Worm (Caenorhabditis elegans): ENCODE measurements around the gene F42A6.5.

- TF ChIP-seq ama-1 (optimal IDR thresholded peaks at IDR 0.05) = no peak
- no peak for TF ChIP-seq tbx-37 (GFP tag; conservative IDR thresholded peaks at IDR 0.05)
- no peak for TF ChIP-seq pes-1 (GFP tag; IDR thresholded peaks at IDR 0.05)
- TF ChIP-seq scrt-1 (GFP tag; IDR thresholded peaks at IDR 0.05) = no peak
These were observed 22.8 kb downstream of the F42A6.5 start for ce11 chrIV:3308885-3309284.

All from whole organism, early embryonic.